Worm (Caenorhabditis elegans) whole organism, L1 larva: ENCODE measurements around the gene F12A10.6.

Experiments
- alr-1 ChIP-seq: fragments of 200-800 bp; sonication (Bioruptor generic); optimal IDR thresholded peaks from 2 replicates; lab custom pipeline; 2018; ENCODE audit warnings: borderline replicate concordance, mild to moderate bottlenecking, missing genetic modification characterization, missing compliant biosample characterization
- ama-1 ChIP-seq: fragments of 150-350 bp; optimal IDR thresholded peaks from 2 replicates; lab custom pipeline; 2014
- ets-5 ChIP-seq: fragments of 200-800 bp; sonication (Bioruptor generic); IDR thresholded peaks from 2 replicates; pipeline ENCODE4 v1.3.6; 2022; ENCODE audit warnings: missing genetic modification characterization, missing compliant biosample characterization
- fos-1 ChIP-seq: fragments of 150-350 bp; optimal IDR thresholded peaks from 2 replicates; lab custom pipeline; 2014; ENCODE audit warnings: missing biosample characterization, missing genetic modification characterization
- jun-1 ChIP-seq: fragments of 150-350 bp; optimal IDR thresholded peaks from 2 replicates; lab custom pipeline; 2014; ENCODE audit warnings: missing biosample characterization, missing genetic modification reagents, missing genetic modification characterization
- lsy-2 ChIP-seq, 2 experiments: fragments of 150-350 bp; optimal IDR thresholded peaks; 2 replicates each; lab custom pipeline; 2014; ENCODE audit warnings: missing biosample characterization in 2 of 2, missing genetic modification characterization in 2 of 2
- mdl-1 ChIP-seq, 2 experiments: fragments of 150-350 bp; optimal IDR thresholded peaks; 2 replicates each; lab custom pipeline; 2014 to 2017; ENCODE audit warnings: missing biosample characterization in 2 of 2, missing genetic modification characterization in 2 of 2, inconsistent platforms in 1 of 2
- mep-1 ChIP-seq: fragments of 150-350 bp; optimal IDR thresholded peaks from 2 replicates; lab custom pipeline; 2014; ENCODE audit warnings: missing biosample characterization, missing genetic modification characterization
- pqm-1 ChIP-seq: sonication (generic microtip); optimal IDR thresholded peaks from 3 replicates; lab custom pipeline; 2017; ENCODE audit warnings: missing biosample characterization, missing genetic modification characterization
- snpc-4 ChIP-seq: fragments of 150-350 bp; optimal IDR thresholded peaks from 2 replicates; lab custom pipeline; 2014; ENCODE audit warnings: missing biosample characterization, missing genetic modification characterization
- sup-37 ChIP-seq: fragments of 200-800 bp; sonication (Bioruptor generic); optimal IDR thresholded peaks from 2 replicates; lab custom pipeline; 2018; ENCODE audit warnings: mild to moderate bottlenecking, missing genetic modification characterization, missing compliant biosample characterization

ce11 chrII:5521411-5521810, 27.1 kb upstream of the F12A10.6 start, which contains the start of gene ZK177.12:
- TF ChIP-seq fos-1 (tag; lab: Kevin White, UChicago) (no peak), mep-1 (no peak), jun-1 (no peak), ets-5 (no peak), alr-1 (tag; lab: Kevin White, UChicago) (no peak), lsy-2 (tag; optimal IDR thresholded peaks at IDR 0.05; lab: Kevin White, UChicago) (no peak), mdl-1 (tag; optimal IDR thresholded peaks at IDR 0.05; lab: Kevin White, UChicago) (no peak), snpc-4 (tag; lab: Kevin White, UChicago) (no peak), sup-37 (no peak), pqm-1 (tag; lab: Kevin White, UChicago) (no peak), ama-1 (no peak)
